Worm (Caenorhabditis elegans) whole organism, midembryonic: ENCODE results near the gene osta-3.

Experiments
- T22C8.4 ChIP-seq: fragments of 200-800 bp; sonication (Bioruptor generic); IDR thresholded peaks from 2 replicates; pipeline ENCODE4 v1.3.6; 2022; ENCODE audit warnings: missing genetic modification characterization, missing compliant biosample characterization
- flt-1 ChIP-seq: fragments of 200-800 bp; sonication (Bioruptor generic); IDR thresholded peaks from 2 replicates; pipeline ENCODE4 v1.3.6; 2022; ENCODE audit warnings: missing genetic modification characterization, missing compliant biosample characterization
- klf-2 ChIP-seq: fragments of 200-800 bp; sonication (Bioruptor generic); conservative IDR thresholded peaks from 2 replicates; pipeline ENCODE4 v1.3.6; 2022; ENCODE audit warnings: missing genetic modification reagents, missing genetic modification characterization, missing compliant biosample characterization
- ref-1 ChIP-seq: fragments of 200-800 bp; sonication (Bioruptor generic); conservative IDR thresholded peaks from 2 replicates; pipeline ENCODE4 v1.3.6; 2022; ENCODE audit warnings: missing genetic modification reagents, missing genetic modification characterization, missing compliant biosample characterization

DNA sequence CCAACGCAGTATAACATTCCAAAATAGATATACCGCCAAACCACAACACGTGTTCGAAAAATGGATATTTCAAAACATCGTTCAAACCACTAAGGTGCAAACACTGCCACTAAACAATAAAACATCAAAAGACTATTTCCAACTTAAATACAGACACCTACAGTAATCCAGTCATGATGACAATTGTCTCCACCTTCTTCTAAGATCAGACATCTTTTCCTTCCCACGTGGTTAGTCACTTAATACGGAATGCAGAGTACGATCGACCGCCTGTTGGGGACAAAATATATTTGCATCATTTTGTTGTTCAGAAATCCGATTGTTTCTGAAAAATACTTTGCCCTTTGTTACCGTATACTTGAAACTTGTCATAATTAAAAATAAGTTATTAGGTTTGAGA lies 28.9 kb downstream of the osta-3 start:
- TF ChIP-seq ref-1 (GFP tag; lab: Robert Waterston, UW), result no peak
- no peak for TF ChIP-seq flt-1
- TF ChIP-seq klf-2, result no peak
- no peak for TF ChIP-seq T22C8.4 (GFP tag; lab: Robert Waterston, UW)
